Worm (Caenorhabditis elegans): ENCODE results near the gene scav-2.

DNA sequence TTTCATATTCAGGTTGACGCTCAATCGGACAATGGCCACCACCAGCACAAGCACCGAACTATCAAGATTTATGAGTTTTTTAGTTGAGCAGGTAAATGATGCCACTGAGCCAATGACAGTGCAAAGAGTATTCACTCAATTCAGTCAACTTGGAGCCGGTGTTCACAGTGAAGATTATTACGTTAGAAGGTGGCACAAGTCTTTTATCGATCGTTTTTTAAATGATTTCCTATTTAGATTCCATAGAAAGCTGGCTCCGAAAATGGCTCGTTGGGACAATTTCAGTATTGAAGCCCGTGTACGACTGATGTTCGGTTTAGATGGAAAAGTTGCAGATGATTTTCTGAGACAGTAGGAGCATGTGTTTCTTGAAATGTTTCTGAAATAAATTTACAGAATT, 53.5 kb downstream of the scav-2 start, which contains the start of gene T28A8.5:
- TF ChIP-seq ceh-6 (GFP tag; optimal IDR thresholded peaks at IDR 0.05) (no peak), ceh-19 (GFP tag; optimal IDR thresholded peaks at IDR 0.05) (no peak)

Data from whole organism, late embryonic.